Worm (Caenorhabditis elegans): ENCODE data around the gene heri-1.

Gene heri-1

ce11 chrII:6118163-6118562 is 5.2 kb upstream of the heri-1 start, which contains the start of gene C29H12.6:
C29H12.6 (minus strand) TSS chrII:6118263.
- TF ChIP-seq ceh-31 (tag; optimal IDR thresholded peaks at IDR 0.05) (peak; percentile 10), unc-86 (tag; optimal IDR thresholded peaks at IDR 0.05) (no peak)

ce11 chrII:6116701-6117100 is 3.7 kb upstream of the heri-1 start:
- TF ChIP-seq unc-42 (tag; optimal IDR thresholded peaks at IDR 0.05) (peak; percentile 88), ceh-18 (tag; optimal IDR thresholded peaks at IDR 0.05) (no peak), npax-4 (tag; optimal IDR thresholded peaks at IDR 0.05) (no peak), pros-1 (tag; optimal IDR thresholded peaks at IDR 0.05) (no peak)

ce11 chrII:6115283-6115682 is 2.3 kb upstream of the heri-1 start:
- TF ChIP-seq nfya-1 (tag; optimal IDR thresholded peaks at IDR 0.05) (no peak), T23F11.4 (GFP tag; optimal IDR thresholded peaks at IDR 0.05) (no peak), nhr-11 (tag; optimal IDR thresholded peaks at IDR 0.05) (no peak), ceh-22 (tag; optimal IDR thresholded peaks at IDR 0.05) (no peak), unc-86 (tag; optimal IDR thresholded peaks at IDR 0.05) (no peak), ceh-30 (tag; optimal IDR thresholded peaks at IDR 0.05) (no peak), nhr-232 (tag; optimal IDR thresholded peaks at IDR 0.05) (no peak), hlh-30 (tag; optimal IDR thresholded peaks at IDR 0.05; ENCODE audit: insufficient read depth) (no peak), Y22D7AL.16 (tag; optimal IDR thresholded peaks at IDR 0.05) (no peak), sox-4 (tag; optimal IDR thresholded peaks at IDR 0.05) (no peak)

- TF ChIP-seq ceh-24 (tag; optimal IDR thresholded peaks at IDR 0.05) (no peak), fkh-10 (GFP tag; optimal IDR thresholded peaks at IDR 0.05) (no peak), mec-3 (tag; optimal IDR thresholded peaks at IDR 0.05; ENCODE audit: borderline replicate concordance) (no peak), pat-9 (tag; optimal IDR thresholded peaks at IDR 0.05) (no peak), ceh-2 (tag; optimal IDR thresholded peaks at IDR 0.05) (no peak), che-1 (tag; optimal IDR thresholded peaks at IDR 0.05) (no peak), npax-4 (tag; optimal IDR thresholded peaks at IDR 0.05) (no peak), hlh-15 (tag; optimal IDR thresholded peaks at IDR 0.05) (no peak), nhr-232 (tag; optimal IDR thresholded peaks at IDR 0.05) (no peak), C38D4.7 (GFP tag; optimal IDR thresholded peaks at IDR 0.05) (no peak), pha-2 (tag; optimal IDR thresholded peaks at IDR 0.05) (no peak), elt-2 (tag; optimal IDR thresholded peaks at IDR 0.05) (no peak), ceh-18 (tag; optimal IDR thresholded peaks at IDR 0.05) (no peak), unc-42 (tag; optimal IDR thresholded peaks at IDR 0.05) (peak; percentile 95), ceh-31 (tag; optimal IDR thresholded peaks at IDR 0.05) (peak; percentile 38)
Observed at ce11 chrII:6113842-6114441, 948 bp upstream of the heri-1 start.

ce11 chrII:6109989-6110388 is 3.0 kb downstream of the heri-1 start:
- TF ChIP-seq nfya-1 (tag; optimal IDR thresholded peaks at IDR 0.05) (no peak), mec-3 (tag; optimal IDR thresholded peaks at IDR 0.05; ENCODE audit: borderline replicate concordance) (no peak), ceh-22 (tag; optimal IDR thresholded peaks at IDR 0.05) (no peak), unc-42 (tag; optimal IDR thresholded peaks at IDR 0.05) (no peak), unc-55 (GFP tag; optimal IDR thresholded peaks at IDR 0.05) (no peak)

ce11 chrII:6107773-6108172 is 5.2 kb downstream of the heri-1 start:
- TF ChIP-seq C38D4.7 (GFP tag; optimal IDR thresholded peaks at IDR 0.05) (no peak), ceh-22 (tag; optimal IDR thresholded peaks at IDR 0.05) (no peak), unc-3 (GFP tag; conservative IDR thresholded peaks at IDR 0.05) (no peak), unc-3 (tag; optimal IDR thresholded peaks at IDR 0.05) (no peak), pha-2 (tag; optimal IDR thresholded peaks at IDR 0.05) (no peak), ceh-6 (GFP tag; optimal IDR thresholded peaks at IDR 0.05) (no peak)

- TF ChIP-seq sdc-2 (tag; optimal IDR thresholded peaks at IDR 0.05) (no peak), fkh-6 (tag; optimal IDR thresholded peaks at IDR 0.05) (no peak), pha-4 (tag; optimal IDR thresholded peaks at IDR 0.05) (no peak), pax-1 (tag; optimal IDR thresholded peaks at IDR 0.05) (no peak), pros-1 (tag; optimal IDR thresholded peaks at IDR 0.05) (no peak), elt-2 (tag; optimal IDR thresholded peaks at IDR 0.05) (no peak), dmd-4 (tag; optimal IDR thresholded peaks at IDR 0.05; ENCODE audit: borderline replicate concordance) (no peak), nhr-11 (tag; optimal IDR thresholded peaks at IDR 0.05) (no peak), T23F11.4 (GFP tag; optimal IDR thresholded peaks at IDR 0.05) (no peak), C38D4.7 (GFP tag; optimal IDR thresholded peaks at IDR 0.05) (no peak), pqm-1 (tag; optimal IDR thresholded peaks at IDR 0.05) (no peak), tbx-2 (tag; optimal IDR thresholded peaks at IDR 0.05) (no peak), ceh-24 (tag; optimal IDR thresholded peaks at IDR 0.05) (no peak)
Observed at ce11 chrII:6103986-6104385, 9.0 kb downstream of the heri-1 start.
